Worm (Caenorhabditis elegans): ENCODE data around the gene ora-1.

The ora-1 gene

DNA sequence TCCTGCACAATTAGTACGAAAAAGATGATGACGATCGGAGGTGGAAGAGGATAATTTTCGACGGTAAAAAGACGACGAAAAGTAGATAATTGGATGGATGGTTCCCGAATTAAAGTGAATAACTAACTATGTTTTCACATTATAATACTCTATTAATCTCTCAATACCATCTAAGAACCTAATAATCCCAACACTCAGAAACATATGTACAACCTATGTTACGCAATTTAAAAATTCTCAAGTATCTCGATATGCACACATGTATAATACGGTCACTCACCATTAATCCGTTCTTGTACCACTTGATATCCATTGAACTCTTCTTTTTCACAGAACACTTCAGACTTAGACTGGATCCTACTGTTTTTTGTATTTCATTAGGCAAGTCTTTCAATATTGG, 23.1 kb downstream of the ora-1 start:
- no peak for TF ChIP-seq dve-1 (tag; optimal IDR thresholded peaks at IDR 0.05)
- TF ChIP-seq ceh-22 (tag; optimal IDR thresholded peaks at IDR 0.05) = no peak
- no peak for TF ChIP-seq pha-2 (tag; optimal IDR thresholded peaks at IDR 0.05)
- TF ChIP-seq sdc-2 (tag; optimal IDR thresholded peaks at IDR 0.05) = no peak
- TF ChIP-seq ceh-30 (tag; optimal IDR thresholded peaks at IDR 0.05) = no peak
- TF ChIP-seq F13H6.1 (tag; optimal IDR thresholded peaks at IDR 0.05) = no peak
- no peak for TF ChIP-seq ama-1 (optimal IDR thresholded peaks at IDR 0.05)
- no peak for TF ChIP-seq rnt-1 (tag; optimal IDR thresholded peaks at IDR 0.05)
- no peak for TF ChIP-seq syd-9 (tag; optimal IDR thresholded peaks at IDR 0.05)
- TF ChIP-seq hlh-6 (tag; optimal IDR thresholded peaks at IDR 0.05) = no peak
- TF ChIP-seq unc-86 (tag; optimal IDR thresholded peaks at IDR 0.05) = no peak
- TF ChIP-seq mec-3 (tag; optimal IDR thresholded peaks at IDR 0.05; ENCODE audit: borderline replicate concordance) = no peak
- no peak for TF ChIP-seq lin-11 (tag; optimal IDR thresholded peaks at IDR 0.05)

DNA sequence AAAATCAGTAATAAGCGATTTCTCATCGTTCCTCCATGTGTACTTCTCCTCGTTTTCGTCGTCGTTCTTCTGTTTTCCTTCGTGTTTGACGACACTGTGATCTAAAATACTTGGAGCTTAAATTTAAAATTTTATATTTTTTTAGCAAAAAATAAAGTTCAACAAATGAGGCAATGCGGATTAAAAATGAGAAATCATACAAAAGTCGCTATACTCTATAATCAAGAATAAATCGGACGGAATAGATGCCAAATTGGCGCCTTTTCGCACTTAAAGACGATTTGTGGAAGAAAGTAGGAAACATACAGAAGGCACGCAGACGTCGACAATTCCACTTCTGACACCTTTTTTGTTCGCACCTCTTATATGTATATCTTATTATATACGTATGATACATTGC, 26.3 kb downstream of the ora-1 start, which contains the start of gene rig-4:
Gene rig-4 (minus strand): TSS at position 101 of the 400 bp plus-strand sequence.
- TF ChIP-seq unc-55 (GFP tag; optimal IDR thresholded peaks at IDR 0.05) (no peak), ref-2 (tag; optimal IDR thresholded peaks at IDR 0.05) (no peak), hlh-15 (tag; optimal IDR thresholded peaks at IDR 0.05) (no peak), ama-1 (optimal IDR thresholded peaks at IDR 0.05) (no peak), unc-3 (GFP tag; conservative IDR thresholded peaks at IDR 0.05) (no peak), unc-3 (tag; optimal IDR thresholded peaks at IDR 0.05) (no peak), ceh-18 (tag; optimal IDR thresholded peaks at IDR 0.05) (no peak), madf-2 (tag; optimal IDR thresholded peaks at IDR 0.05) (no peak), tbx-7 (tag; optimal IDR thresholded peaks at IDR 0.05) (no peak), K09A11.1 (tag; optimal IDR thresholded peaks at IDR 0.05; ENCODE audit: insufficient read depth) (no peak), elt-4 (tag; optimal IDR thresholded peaks at IDR 0.05) (no peak), tbx-2 (tag; optimal IDR thresholded peaks at IDR 0.05) (no peak), ceh-6 (GFP tag; optimal IDR thresholded peaks at IDR 0.05) (no peak), K02D7.2 (tag; optimal IDR thresholded peaks at IDR 0.05) (no peak), pha-2 (tag; optimal IDR thresholded peaks at IDR 0.05) (no peak), nhr-232 (tag; optimal IDR thresholded peaks at IDR 0.05) (no peak), zip-5 (tag; optimal IDR thresholded peaks at IDR 0.05) (no peak), pros-1 (tag; optimal IDR thresholded peaks at IDR 0.05) (no peak), ceh-22 (tag; optimal IDR thresholded peaks at IDR 0.05) (no peak)

ce11 chrIV:8005376-8005775, 27.7 kb downstream of the ora-1 start:
- no peak for TF ChIP-seq unc-42 (tag; optimal IDR thresholded peaks at IDR 0.05)
- no peak for TF ChIP-seq sox-2 (GFP tag; IDR thresholded peaks at IDR 0.05)
- TF ChIP-seq elt-4 (tag; optimal IDR thresholded peaks at IDR 0.05) = no peak
- no peak for TF ChIP-seq ceh-19 (GFP tag; optimal IDR thresholded peaks at IDR 0.05)
- TF ChIP-seq K09A11.1 (tag; optimal IDR thresholded peaks at IDR 0.05; ENCODE audit: insufficient read depth) = no peak
- no peak for TF ChIP-seq npax-4 (tag; optimal IDR thresholded peaks at IDR 0.05)
- no peak for TF ChIP-seq T23F11.4 (GFP tag; optimal IDR thresholded peaks at IDR 0.05)
- TF ChIP-seq nhr-232 (tag; optimal IDR thresholded peaks at IDR 0.05) = no peak
- TF ChIP-seq hlh-6 (tag; optimal IDR thresholded peaks at IDR 0.05) = no peak
- TF ChIP-seq ceh-34 (tag; optimal IDR thresholded peaks at IDR 0.05) = no peak
- no peak for TF ChIP-seq ceh-14 (tag; optimal IDR thresholded peaks at IDR 0.05)
- TF ChIP-seq tbx-2 (tag; optimal IDR thresholded peaks at IDR 0.05) = no peak
- no peak for TF ChIP-seq Y22D7AL.16 (tag; optimal IDR thresholded peaks at IDR 0.05)
- no peak for TF ChIP-seq nhr-11 (tag; optimal IDR thresholded peaks at IDR 0.05)
- TF ChIP-seq tbx-7 (tag; optimal IDR thresholded peaks at IDR 0.05) = no peak
- TF ChIP-seq gmeb-2 (tag; optimal IDR thresholded peaks at IDR 0.05) = no peak
- TF ChIP-seq pax-1 (tag; optimal IDR thresholded peaks at IDR 0.05) = no peak
- TF ChIP-seq syd-9 (tag; optimal IDR thresholded peaks at IDR 0.05) = no peak
- no peak for TF ChIP-seq lim-6 (tag; optimal IDR thresholded peaks at IDR 0.05)
